Fruit fly (Drosophila melanogaster) whole organism, embryonic: Measurements from ENCODE around the gene CG16790.

ENCODE experiments used
- CG10147 ChIP-seq: fragments of 200-800 bp; sonication (Bioruptor generic); optimal IDR thresholded peaks from 2 replicates; lab custom pipeline; 2019; ENCODE audit warnings: missing biosample characterization, mild to moderate bottlenecking, missing genetic modification characterization, moderate library complexity
- CG1024 ChIP-seq: fragments of 200-800 bp; sonication (Bioruptor generic); IDR thresholded peaks from 2 replicates; pipeline ENCODE4 v1.3.6; 2022; ENCODE audit warnings: missing biosample characterization, missing genetic modification characterization
- CG10565 ChIP-seq: fragments of 200-800 bp; sonication (Bioruptor generic); optimal IDR thresholded peaks from 3 replicates; lab custom pipeline; 2016; ENCODE audit warnings: missing biosample characterization, mild to moderate bottlenecking, missing genetic modification characterization
- CG10979 ChIP-seq: fragments of 200-800 bp; sonication (Bioruptor generic); optimal IDR thresholded peaks from 2 replicates; lab custom pipeline; 2018; ENCODE audit warnings: missing biosample characterization, mild to moderate bottlenecking, missing genetic modification characterization, moderate library complexity
- CG11504 ChIP-seq: fragments of 200-800 bp; sonication (Bioruptor generic); optimal IDR thresholded peaks from 3 replicates; lab custom pipeline; 2019; ENCODE audit warnings: missing biosample characterization, mild to moderate bottlenecking, missing genetic modification characterization, moderate library complexity
- CG13123 ChIP-seq: fragments of 200-800 bp; sonication (Bioruptor generic); optimal IDR thresholded peaks from 2 replicates; lab custom pipeline; 2016; ENCODE audit warnings: missing biosample characterization, missing genetic modification characterization
- CG14441 ChIP-seq: fragments of 200-800 bp; sonication (Bioruptor generic); IDR thresholded peaks from 2 replicates; pipeline ENCODE4 v1.3.6; 2022; ENCODE audit warnings: missing biosample characterization, missing genetic modification characterization
- CG15479 ChIP-seq: fragments of 200-800 bp; sonication (Bioruptor generic); optimal IDR thresholded peaks from 3 replicates; lab custom pipeline; 2019; ENCODE audit warnings: missing biosample characterization, mild to moderate bottlenecking, missing genetic modification characterization, moderate library complexity
- CG17359 ChIP-seq: fragments of 200-800 bp; sonication (Bioruptor generic); optimal IDR thresholded peaks from 3 replicates; lab custom pipeline; 2018; ENCODE audit warnings: missing biosample characterization, mild to moderate bottlenecking, missing genetic modification characterization, moderate library complexity
- CG18764 ChIP-seq: fragments of 200-800 bp; sonication (Bioruptor generic); optimal IDR thresholded peaks from 3 replicates; lab custom pipeline; 2016; ENCODE audit warnings: missing biosample characterization, missing genetic modification characterization
- CG2199 ChIP-seq: fragments of 200-800 bp; sonication (Bioruptor generic); IDR thresholded peaks from 3 replicates; pipeline ENCODE4 v1.3.6; 2022; ENCODE audit warnings: missing biosample characterization, missing genetic modification characterization
- CG31365 ChIP-seq: fragments of 200-800 bp; sonication (Bioruptor generic); optimal IDR thresholded peaks from 2 replicates; lab custom pipeline; 2018; ENCODE audit warnings: missing biosample characterization, mild to moderate bottlenecking, missing genetic modification characterization
- CG4282 ChIP-seq: fragments of 200-800 bp; sonication (Bioruptor generic); optimal IDR thresholded peaks from 2 replicates; lab custom pipeline; 2016; ENCODE audit warnings: missing biosample characterization, missing genetic modification characterization
- CG4617 ChIP-seq: fragments of 200-800 bp; sonication (Bioruptor generic); optimal IDR thresholded peaks from 3 replicates; lab custom pipeline; 2016; ENCODE audit warnings: missing biosample characterization, missing genetic modification characterization, borderline replicate concordance
- CG6272 ChIP-seq: fragments of 200-800 bp; sonication (Bioruptor generic); IDR thresholded peaks from 2 replicates; pipeline ENCODE4 v1.3.6; 2022; ENCODE audit warnings: missing biosample characterization, missing genetic modification characterization
- CG6689 ChIP-seq: fragments of 200-800 bp; sonication (Bioruptor generic); IDR thresholded peaks from 2 replicates; pipeline ENCODE4 v1.3.6; 2022; ENCODE audit warnings: missing biosample characterization, missing genetic modification characterization
- CG6813 ChIP-seq: fragments of 200-800 bp; sonication (Bioruptor generic); optimal IDR thresholded peaks from 2 replicates; lab custom pipeline; 2017; ENCODE audit warnings: missing biosample characterization, missing genetic modification characterization, mild to moderate bottlenecking, moderate library complexity, missing genetic modification reagents
- CG7987 ChIP-seq: fragments of 200-800 bp; sonication (Bioruptor generic); optimal IDR thresholded peaks from 2 replicates; lab custom pipeline; 2018; ENCODE audit warnings: missing biosample characterization, mild to moderate bottlenecking, missing genetic modification characterization, moderate library complexity
- D19B ChIP-seq: fragments of 200-800 bp; sonication (Bioruptor generic); optimal IDR thresholded peaks from 2 replicates; lab custom pipeline; 2017; ENCODE audit warnings: missing biosample characterization, mild to moderate bottlenecking, missing genetic modification characterization
- Deaf1 ChIP-seq: fragments of 200-800 bp; optimal IDR thresholded peaks from 3 replicates; lab custom pipeline; 2019; ENCODE audit warnings: missing biosample characterization, mild to moderate bottlenecking, missing genetic modification characterization, moderate library complexity
- E2f2 ChIP-seq: fragments of 200-800 bp; sonication (Bioruptor generic); IDR thresholded peaks from 2 replicates; pipeline ENCODE4 v1.3.6; 2022; ENCODE audit warnings: missing biosample characterization, missing genetic modification characterization
- Hand ChIP-seq: fragments of 200-800 bp; sonication (Bioruptor generic); optimal IDR thresholded peaks from 2 replicates; lab custom pipeline; 2017; ENCODE audit warnings: mild to moderate bottlenecking, missing biosample characterization, missing genetic modification reagents, missing genetic modification characterization
- Hr78 ChIP-seq, 2 experiments: fragments of 200-800 bp in 1 of 2; fragments of >200 bp in 1 of 2; sonication (Bioruptor generic) in 1 of 2; optimal IDR thresholded peaks; 2 replicates each; lab custom pipeline; 2017 to 2019; ENCODE audit warnings: missing biosample characterization in 2 of 2, missing genetic modification characterization in 2 of 2, mild to moderate bottlenecking in 1 of 2, moderate library complexity in 1 of 2
- Kr ChIP-seq: fragments of 200-800 bp; sonication (Bioruptor generic); optimal IDR thresholded peaks from 2 replicates; lab custom pipeline; 2017; ENCODE audit warnings: missing biosample characterization, mild to moderate bottlenecking, missing genetic modification characterization
- Lhr ChIP-seq: fragments of 200-800 bp; sonication (Bioruptor generic); optimal IDR thresholded peaks from 3 replicates; lab custom pipeline; 2017; ENCODE audit warnings: mild to moderate bottlenecking, missing biosample characterization, missing genetic modification reagents, missing genetic modification characterization
- MBD-R2 ChIP-seq: fragments of 200-800 bp; sonication (Bioruptor generic); IDR thresholded peaks from 2 replicates; pipeline ENCODE4 v1.3.6; 2022; ENCODE audit warnings: missing biosample characterization, missing genetic modification characterization
- NC2α ChIP-seq: fragments of 200-800 bp; sonication (Bioruptor generic); optimal IDR thresholded peaks from 2 replicates; lab custom pipeline; 2016; ENCODE audit warnings: missing biosample characterization, missing genetic modification characterization
- Nf-YC ChIP-seq: fragments of 200-800 bp; optimal IDR thresholded peaks from 3 replicates; lab custom pipeline; 2019; ENCODE audit warnings: missing biosample characterization, mild to moderate bottlenecking, missing genetic modification characterization, moderate library complexity
- Ravus ChIP-seq: fragments of 200-800 bp; sonication (Bioruptor generic); IDR thresholded peaks from 2 replicates; pipeline ENCODE4 v1.3.6; 2022; ENCODE audit warnings: missing biosample characterization, missing genetic modification characterization
- Xbp1 ChIP-seq: fragments of 200-800 bp; sonication (Bioruptor generic); optimal IDR thresholded peaks from 3 replicates; lab custom pipeline; 2016; ENCODE audit warnings: missing biosample characterization, mild to moderate bottlenecking, missing genetic modification characterization
- bab2 ChIP-seq: fragments of 200-800 bp; sonication (Bioruptor generic); optimal IDR thresholded peaks from 2 replicates; lab custom pipeline; 2016; ENCODE audit warnings: missing biosample characterization, missing genetic modification characterization
- bowl ChIP-seq: fragments of 200-800 bp; sonication (Bioruptor generic); IDR thresholded peaks from 2 replicates; pipeline ENCODE4 v1.3.6; 2022; ENCODE audit warnings: missing biosample characterization, missing genetic modification characterization
- chif ChIP-seq, 2 experiments: fragments of 200-800 bp; sonication (Bioruptor generic); optimal IDR thresholded peaks; 3 replicates each; lab custom pipeline; 2016; ENCODE audit warnings: missing biosample characterization in 2 of 2, missing genetic modification characterization in 2 of 2
- crp ChIP-seq, 2 experiments: fragments of 200-800 bp; sonication (Bioruptor generic); optimal IDR thresholded peaks; 2 replicates in 1 of 2; 3 replicates in 1 of 2; lab custom pipeline; 2017; ENCODE audit warnings: missing biosample characterization in 2 of 2, missing genetic modification characterization in 2 of 2, mild to moderate bottlenecking in 1 of 2, moderate library complexity in 1 of 2
- dan ChIP-seq: fragments of 200-800 bp; sonication (Bioruptor generic); IDR thresholded peaks from 2 replicates; pipeline ENCODE4 v1.3.6; 2022; ENCODE audit warnings: missing biosample characterization, missing genetic modification characterization
- dati ChIP-seq: fragments of 200-800 bp; sonication (Bioruptor generic); IDR thresholded peaks from 2 replicates; pipeline ENCODE4 v1.3.6; 2022; ENCODE audit warnings: missing biosample characterization, missing genetic modification characterization
- ewg ChIP-seq: fragments of 200-800 bp; sonication (Bioruptor generic); optimal IDR thresholded peaks from 3 replicates; lab custom pipeline; 2017; ENCODE audit warnings: mild to moderate bottlenecking, missing biosample characterization, missing genetic modification reagents, missing genetic modification characterization
- exex ChIP-seq: fragments of 200-800 bp; sonication (Bioruptor generic); optimal IDR thresholded peaks from 4 replicates; lab custom pipeline; 2018; ENCODE audit warnings: missing biosample characterization, mild to moderate bottlenecking, missing genetic modification characterization, moderate library complexity
- kah ChIP-seq: fragments of 200-800 bp; sonication (Bioruptor generic); optimal IDR thresholded peaks from 2 replicates; lab custom pipeline; 2018; ENCODE audit warnings: missing biosample characterization, mild to moderate bottlenecking, missing genetic modification characterization
- lilli ChIP-seq: fragments of 200-800 bp; sonication (Bioruptor generic); optimal IDR thresholded peaks from 3 replicates; lab custom pipeline; 2016; ENCODE audit warnings: missing biosample characterization, missing genetic modification characterization
- nmo ChIP-seq: fragments of 200-800 bp; sonication (Bioruptor generic); optimal IDR thresholded peaks from 2 replicates; lab custom pipeline; 2018; ENCODE audit warnings: missing biosample characterization, mild to moderate bottlenecking, missing genetic modification characterization, moderate library complexity
- otp ChIP-seq: fragments of 200-800 bp; sonication (Bioruptor generic); IDR thresholded peaks from 3 replicates; pipeline ENCODE4, ENCODE4 v1.3.6; 2022; ENCODE audit warnings: missing biosample characterization, missing genetic modification characterization
- ranshi ChIP-seq: fragments of 200-800 bp; sonication (Bioruptor generic); IDR thresholded peaks from 2 replicates; pipeline ENCODE4 v1.3.6; 2022; ENCODE audit warnings: missing biosample characterization, missing genetic modification characterization
- sc ChIP-seq, 3 experiments: fragments of >200 bp in 2 of 3; fragments of 200-800 bp in 1 of 3; sonication (Bioruptor generic) in 1 of 3; optimal IDR thresholded peaks; 2 replicates in 2 of 3; 3 replicates in 1 of 3; lab custom pipeline; 2017; ENCODE audit warnings: mild to moderate bottlenecking in 1 of 3, missing biosample characterization in 1 of 3, missing genetic modification characterization in 1 of 3, missing genetic modification reagents in 1 of 3
- sd ChIP-seq: fragments of 200-800 bp; sonication (Bioruptor generic); optimal IDR thresholded peaks from 3 replicates; lab custom pipeline; 2018; ENCODE audit warnings: missing biosample characterization, mild to moderate bottlenecking, missing genetic modification characterization, moderate library complexity
- sim ChIP-seq: fragments of 200-800 bp; sonication (Bioruptor generic); IDR thresholded peaks from 2 replicates; pipeline ENCODE4 v1.3.6; 2022; ENCODE audit warnings: missing biosample characterization, missing genetic modification characterization
- sr ChIP-seq: fragments of 200-800 bp; sonication (Bioruptor generic); IDR thresholded peaks from 3 replicates; pipeline ENCODE4 v1.3.6; 2022; ENCODE audit warnings: missing biosample characterization, missing genetic modification characterization
- z ChIP-seq: fragments of 200-800 bp; sonication (Bioruptor generic); IDR thresholded peaks from 3 replicates; pipeline ENCODE4 v1.3.6; 2022; ENCODE audit warnings: missing biosample characterization, missing genetic modification characterization
- zf30C ChIP-seq: fragments of 200-800 bp; sonication (Bioruptor generic); optimal IDR thresholded peaks from 3 replicates; lab custom pipeline; 2018; ENCODE audit warnings: missing biosample characterization, mild to moderate bottlenecking, missing genetic modification characterization

Gene CG16790

dm6 chr3R:9618331-9618730 lies 48.3 kb upstream of the CG16790 start (continued):
- TF ChIP-seq chif (GFP tag; optimal IDR thresholded peaks at IDR 0.05; lab: Kevin White, UChicago) (peak; percentile 76 to 85), CG4617 (GFP tag; lab: Kevin White, UChicago) (peak; percentile 13), lilli (GFP tag; lab: Kevin White, UChicago) (peak; percentile 73), Hr78 (GFP tag; optimal IDR thresholded peaks at IDR 0.05; lab: Kevin White, UChicago) (peak in 1 of 2 experiments; percentile 43), CG15479 (GFP tag; lab: Kevin White, UChicago) (no peak), otp (peak; percentile 74), D19B (GFP tag; lab: Kevin White, UChicago) (peak; percentile 28), CG31365 (tag; lab: Kevin White, UChicago) (peak; percentile 27), Ravus (GFP tag; lab: Robert Waterston, UW) (no peak), CG10565 (GFP tag; lab: Kevin White, UChicago) (peak; percentile 10), nmo (GFP tag; lab: Kevin White, UChicago) (peak; percentile 81), CG1024 (GFP tag; lab: Robert Waterston, UW) (peak; percentile 56; the same call in 1 of the 2 replicates), Deaf1 (no peak), CG4282 (GFP tag; lab: Kevin White, UChicago) (no peak), CG6272 (GFP tag; lab: Robert Waterston, UW) (no peak; the same call in none of the 2 replicates), CG10979 (tag; lab: Kevin White, UChicago) (peak; percentile 77), CG13123 (peak; percentile 6), dati (GFP tag; lab: Robert Waterston, UW) (peak; percentile 70), MBD-R2 (GFP tag; lab: Robert Waterston, UW) (0 out of 2 replicates have a peak, but pooled peaks have one; percentile 21), bab2 (GFP tag; lab: Kevin White, UChicago) (peak; percentile 76), CG11504 (tag; lab: Kevin White, UChicago) (peak; percentile 81), crp (GFP tag; optimal IDR thresholded peaks at IDR 0.05; lab: Kevin White, UChicago) (peak in 1 of 2 experiments; percentile 1), kah (GFP tag; lab: Kevin White, UChicago) (peak; percentile 51), ranshi (GFP tag; lab: Robert Waterston, UW) (peak; percentile 74), NC2α (GFP tag; lab: Kevin White, UChicago) (peak; percentile 36), E2f2 (GFP tag; lab: Robert Waterston, UW) (peak; percentile 46; the same call in 1 of the 2 replicates), Nf-YC (tag; lab: Kevin White, UChicago) (peak; percentile 16), zf30C (GFP tag; lab: Kevin White, UChicago) (no peak), Lhr (GFP tag; lab: Kevin White, UChicago) (peak; percentile 25), CG7987 (GFP tag; lab: Kevin White, UChicago) (no peak), CG2199 (0 out of 3 replicates have a peak, but pooled peaks have one; percentile 42), Hand (GFP tag; lab: Kevin White, UChicago) (no peak), CG6689 (GFP tag; lab: Robert Waterston, UW) (peak; percentile 78), Xbp1 (GFP tag; lab: Kevin White, UChicago) (peak; percentile 82), sc (optimal IDR thresholded peaks at IDR 0.05; lab: Kevin White, UChicago) (no peak), sc (GFP tag; optimal IDR thresholded peaks at IDR 0.05; lab: Kevin White, UChicago) (peak; percentile 32), CG10147 (GFP tag; lab: Kevin White, UChicago) (no peak), sim (GFP tag; lab: Robert Waterston, UW) (peak; percentile 45; the same call in 1 of the 2 replicates), CG18764 (GFP tag; lab: Kevin White, UChicago) (peak; percentile 66), sd (peak; percentile 20), bowl (GFP tag; lab: Robert Waterston, UW) (peak; percentile 65), Kr (GFP tag; lab: Kevin White, UChicago) (no peak), z (GFP tag; lab: Robert Waterston, UW) (no peak), sr (GFP tag; lab: Robert Waterston, UW) (no peak; the same call in 2 of the 3 replicates), exex (tag; lab: Kevin White, UChicago) (no peak), CG6813 (GFP tag; lab: Kevin White, UChicago) (peak; percentile 54), CG14441 (GFP tag; lab: Robert Waterston, UW) (peak; percentile 79), ewg (GFP tag; lab: Kevin White, UChicago) (peak; percentile 64), dan (GFP tag; lab: Robert Waterston, UW) (no peak), CG17359 (tag; lab: Kevin White, UChicago) (peak; percentile 83)
